Worm (Caenorhabditis elegans) whole organism, L3 larva: Measurements from ENCODE around the gene Y46G5A.38.

Experiments
- R02D3.7 ChIP-seq: fragments of 150-350 bp; optimal IDR thresholded peaks from 2 replicates; lab custom pipeline; 2014; ENCODE audit warnings: missing biosample characterization, missing genetic modification characterization
- ZK546.5 ChIP-seq: sonication (generic microtip); optimal IDR thresholded peaks from 2 replicates; lab custom pipeline; 2017; ENCODE audit warnings: missing biosample characterization, missing genetic modification characterization
- aly-2 ChIP-seq: fragments of 150-350 bp; optimal IDR thresholded peaks from 2 replicates; lab custom pipeline; 2014; ENCODE audit warnings: missing biosample characterization, missing genetic modification characterization
- ceh-9 ChIP-seq: sonication (generic microtip); optimal IDR thresholded peaks from 2 replicates; lab custom pipeline; 2018; ENCODE audit warnings: missing biosample characterization, missing genetic modification characterization
- daf-12 ChIP-seq: fragments of 150-350 bp; optimal IDR thresholded peaks from 2 replicates; lab custom pipeline; 2014; ENCODE audit warnings: missing biosample characterization, missing genetic modification reagents, missing genetic modification characterization
- elt-1 ChIP-seq: fragments of 150-350 bp; optimal IDR thresholded peaks from 2 replicates; lab custom pipeline; 2014; ENCODE audit warnings: missing biosample characterization, missing genetic modification characterization
- elt-2 ChIP-seq: sonication (generic microtip); optimal IDR thresholded peaks from 2 replicates; lab custom pipeline; 2016; ENCODE audit warnings: missing genetic modification reagents, mild to moderate bottlenecking, missing genetic modification characterization, missing compliant biosample characterization
- elt-3 ChIP-seq, 3 experiments: fragments of 150-350 bp in 1 of 3; sonication (generic microtip) in 2 of 3; optimal IDR thresholded peaks; 2 replicates in 2 of 3; 4 replicates in 1 of 3; lab custom pipeline; 2014 to 2017; ENCODE audit warnings: missing biosample characterization in 3 of 3, missing genetic modification characterization in 3 of 3
- eor-1 ChIP-seq, 2 experiments: fragments of 150-350 bp; optimal IDR thresholded peaks; 2 replicates each; lab custom pipeline; 2014 to 2018; ENCODE audit warnings: missing biosample characterization in 2 of 2, missing genetic modification characterization in 2 of 2
- fkh-2 ChIP-seq: fragments of 150-350 bp; optimal IDR thresholded peaks from 2 replicates; lab custom pipeline; 2014; ENCODE audit warnings: missing biosample characterization, missing genetic modification reagents, missing genetic modification characterization
- hmg-11 ChIP-seq: sonication (generic microtip); optimal IDR thresholded peaks from 2 replicates; lab custom pipeline; 2016; ENCODE audit warnings: missing genetic modification characterization, missing compliant biosample characterization
- jun-1 ChIP-seq: fragments of 150-350 bp; optimal IDR thresholded peaks from 2 replicates; lab custom pipeline; 2014; ENCODE audit warnings: missing biosample characterization, missing genetic modification reagents, missing genetic modification characterization
- lin-15B ChIP-seq: fragments of 150-350 bp; optimal IDR thresholded peaks from 2 replicates; lab custom pipeline; 2014; ENCODE audit warnings: missing biosample characterization, missing genetic modification characterization
- lin-39 ChIP-seq: fragments of 150-350 bp; optimal IDR thresholded peaks from 2 replicates; lab custom pipeline; 2018; ENCODE audit warnings: missing biosample characterization, missing genetic modification reagents, missing genetic modification characterization
- lsy-12 ChIP-seq: sonication (generic microtip); optimal IDR thresholded peaks from 2 replicates; lab custom pipeline; 2016; ENCODE audit warnings: mild to moderate bottlenecking, missing genetic modification characterization, missing compliant biosample characterization
- mml-1 ChIP-seq: fragments of 150-350 bp; sonication (generic microtip); optimal IDR thresholded peaks from 3 replicates; lab custom pipeline; 2014; ENCODE audit warnings: missing biosample characterization, missing genetic modification characterization
- nfya-1 ChIP-seq: sonication (generic microtip); optimal IDR thresholded peaks from 2 replicates; lab custom pipeline; 2017; ENCODE audit warnings: missing genetic modification characterization, mild to moderate bottlenecking, missing compliant biosample characterization, antibody characterized with exemption, moderate library complexity; ENCODE audit not compliant: insufficient read depth
- nhr-11 ChIP-seq: fragments of 150-350 bp; optimal IDR thresholded peaks from 2 replicates; lab custom pipeline; 2014; ENCODE audit warnings: missing biosample characterization, missing genetic modification characterization
- nhr-23 ChIP-seq: fragments of 150-350 bp; optimal IDR thresholded peaks from 2 replicates; lab custom pipeline; 2014; ENCODE audit warnings: missing biosample characterization, missing genetic modification reagents, missing genetic modification characterization
- nhr-237 ChIP-seq: fragments of 150-350 bp; optimal IDR thresholded peaks from 2 replicates; lab custom pipeline; 2014; ENCODE audit warnings: missing biosample characterization, missing genetic modification characterization
- nhr-25 ChIP-seq: sonication (generic microtip); optimal IDR thresholded peaks from 2 replicates; lab custom pipeline; 2017; ENCODE audit warnings: missing biosample characterization, missing genetic modification characterization
- nhr-43 ChIP-seq: sonication (generic microtip); optimal IDR thresholded peaks from 2 replicates; lab custom pipeline; 2016; ENCODE audit warnings: mild to moderate bottlenecking, missing genetic modification characterization, missing compliant biosample characterization; ENCODE audit not compliant: poor library complexity, severe bottlenecking
- nhr-76 ChIP-seq: fragments of 150-350 bp; sonication (generic microtip); optimal IDR thresholded peaks from 5 replicates; lab custom pipeline; 2014; ENCODE audit warnings: missing biosample characterization, missing genetic modification characterization
- nhr-77 ChIP-seq: fragments of 150-350 bp; optimal IDR thresholded peaks from 2 replicates; lab custom pipeline; 2014; ENCODE audit warnings: missing biosample characterization, missing genetic modification characterization
- pha-4 ChIP-seq: fragments of 150-350 bp; optimal IDR thresholded peaks from 2 replicates; lab custom pipeline; 2014; ENCODE audit warnings: missing biosample characterization, missing genetic modification reagents, missing genetic modification characterization
- pqm-1 ChIP-seq: fragments of 150-350 bp; optimal IDR thresholded peaks from 2 replicates; lab custom pipeline; 2017; ENCODE audit warnings: missing biosample characterization, missing genetic modification characterization, inconsistent platforms
- sea-2 ChIP-seq: fragments of 150-350 bp; sonication (generic microtip); optimal IDR thresholded peaks from 4 replicates; lab custom pipeline; 2014; ENCODE audit warnings: missing biosample characterization, missing genetic modification reagents, missing genetic modification characterization
- snpc-4 ChIP-seq: fragments of 150-350 bp; optimal IDR thresholded peaks from 2 replicates; lab custom pipeline; 2014; ENCODE audit warnings: missing biosample characterization, missing genetic modification characterization
- tbx-2 ChIP-seq: sonication (generic microtip); optimal IDR thresholded peaks from 2 replicates; lab custom pipeline; 2016; ENCODE audit warnings: mild to moderate bottlenecking, missing genetic modification characterization, missing compliant biosample characterization
- unc-39 ChIP-seq: sonication (generic microtip); optimal IDR thresholded peaks from 4 replicates; lab custom pipeline; 2017; ENCODE audit warnings: missing biosample characterization, missing genetic modification characterization
- unc-62 ChIP-seq: fragments of 150-350 bp; sonication (generic microtip); optimal IDR thresholded peaks from 4 replicates; lab custom pipeline; 2014; ENCODE audit warnings: missing biosample characterization, missing genetic modification reagents, missing genetic modification characterization
- zag-1 ChIP-seq: fragments of 150-350 bp; optimal IDR thresholded peaks from 2 replicates; lab custom pipeline; 2014; ENCODE audit warnings: missing biosample characterization, missing genetic modification characterization
- ztf-11 ChIP-seq: fragments of 150-350 bp; optimal IDR thresholded peaks from 2 replicates; lab custom pipeline; 2014; ENCODE audit warnings: missing biosample characterization, missing genetic modification characterization

Gene Y46G5A.38

DNA sequence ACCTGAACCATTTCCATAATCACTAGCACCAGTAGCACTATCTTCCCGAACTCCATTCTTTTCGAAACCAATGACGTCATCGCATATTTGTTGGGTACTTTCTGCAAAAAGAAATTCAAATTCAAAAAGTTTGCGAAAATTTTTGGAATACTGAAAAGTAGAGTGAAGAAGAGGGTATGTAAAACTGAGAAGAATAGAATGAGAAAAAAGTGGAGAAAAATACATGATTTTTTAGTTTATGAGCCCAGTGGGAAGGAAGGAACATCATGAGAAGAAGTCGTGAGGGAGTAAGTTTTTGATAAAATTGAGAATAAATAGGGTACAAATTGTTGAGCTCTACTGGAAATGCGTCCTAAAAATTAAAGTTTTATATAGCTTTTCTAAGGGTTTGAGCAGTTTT lies 13.2 kb downstream of the Y46G5A.38 start, which contains the start of gene lgc-35:
lgc-35 (minus strand) TSS at position 101 of the 400 bp plus-strand sequence.
- no peak for TF ChIP-seq R02D3.7 (tag; lab: Kevin White, UChicago)
- no peak for TF ChIP-seq tbx-2 (tag; lab: Kevin White, UChicago)
- no peak for TF ChIP-seq ztf-11 (tag; lab: Kevin White, UChicago)
- no peak for TF ChIP-seq elt-3 (tag; optimal IDR thresholded peaks at IDR 0.05; lab: Kevin White, UChicago)

DNA sequence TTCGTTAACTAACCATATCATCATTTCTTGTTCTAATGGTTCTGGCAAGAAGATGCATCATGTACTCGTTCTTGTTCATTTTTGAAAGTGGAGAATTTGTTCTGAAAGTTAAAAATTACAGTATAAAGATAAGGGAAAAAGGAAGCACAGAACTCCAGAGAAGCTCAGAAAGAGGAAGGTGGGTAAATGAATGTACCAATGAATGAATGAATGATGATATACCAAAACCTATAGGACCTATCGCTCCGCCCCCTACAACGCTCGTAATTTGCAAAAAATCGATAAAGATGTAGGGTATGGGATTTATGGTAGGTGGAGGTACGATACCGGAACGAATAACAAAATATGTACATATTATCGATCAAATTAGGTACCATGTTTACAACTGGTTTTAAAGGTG lies 20.9 kb downstream of the Y46G5A.38 start, which contains the start of gene pes-10:
pes-10 (minus strand) TSS at position 101 of the 400 bp plus-strand sequence.
- no peak for TF ChIP-seq lin-39 (tag; lab: Kevin White, UChicago)

ce11 chrII:12850129-12850528 lies 23.3 kb downstream of the Y46G5A.38 start, which contains the start of gene Y46G5A.28:
Y46G5A.28 (plus strand) TSS chrII:12850429.
- no peak for TF ChIP-seq fkh-2 (tag; lab: Kevin White, UChicago)
- no peak for TF ChIP-seq lin-39 (tag; lab: Kevin White, UChicago)
- no peak for TF ChIP-seq nhr-77
- TF ChIP-seq snpc-4 (tag; lab: Kevin White, UChicago) = no peak
- TF ChIP-seq nhr-76 = no peak
- no peak for TF ChIP-seq unc-62 (GFP tag; lab: Kevin White, UChicago)
- TF ChIP-seq aly-2 (tag; lab: Kevin White, UChicago) = no peak
- TF ChIP-seq lin-15B (tag; lab: Kevin White, UChicago) = no peak
- TF ChIP-seq hmg-11 (tag; lab: Kevin White, UChicago) = no peak
- TF ChIP-seq nhr-11 (tag; lab: Kevin White, UChicago) = no peak
- no peak for TF ChIP-seq elt-1 (tag; lab: Kevin White, UChicago)
- TF ChIP-seq pqm-1 (tag; lab: Kevin White, UChicago) = no peak

ce11 chrII:12855900-12856299 lies 29.0 kb downstream of the Y46G5A.38 start, which contains the start of gene Y46G5A.29:
Y46G5A.29 (plus strand) TSS chrII:12856200.
- no peak for TF ChIP-seq sea-2 (GFP tag; lab: Kevin White, UChicago)
- no peak for TF ChIP-seq ZK546.5 (tag; lab: Kevin White, UChicago)
- no peak for TF ChIP-seq pha-4 (tag; lab: Kevin White, UChicago)
- no peak for TF ChIP-seq daf-12 (tag; lab: Kevin White, UChicago)
- TF ChIP-seq elt-2 (tag; lab: Kevin White, UChicago) = no peak
- TF ChIP-seq nhr-11 (tag; lab: Kevin White, UChicago) = no peak
- no peak for TF ChIP-seq R02D3.7 (tag; lab: Kevin White, UChicago)
- no peak for TF ChIP-seq pqm-1 (tag; lab: Kevin White, UChicago)
- no peak for TF ChIP-seq eor-1 (tag; optimal IDR thresholded peaks at IDR 0.05; lab: Kevin White, UChicago)
- no peak for TF ChIP-seq mml-1
- TF ChIP-seq ceh-9 = no peak
- no peak for TF ChIP-seq nhr-23 (tag; lab: Kevin White, UChicago)
- TF ChIP-seq nfya-1 (tag; lab: Kevin White, UChicago) = no peak
- no peak for TF ChIP-seq nhr-76
- TF ChIP-seq unc-39 (tag; lab: Kevin White, UChicago) = no peak
- no peak for TF ChIP-seq nhr-237 (tag; lab: Kevin White, UChicago)
- TF ChIP-seq nhr-43 (tag; lab: Kevin White, UChicago) = no peak
- no peak for TF ChIP-seq lsy-12 (tag; lab: Kevin White, UChicago)

- no peak for TF ChIP-seq aly-2 (tag; lab: Kevin White, UChicago)
- TF ChIP-seq ztf-11 (tag; lab: Kevin White, UChicago) = no peak
- no peak for TF ChIP-seq unc-39 (tag; lab: Kevin White, UChicago)
- TF ChIP-seq jun-1 (tag; lab: Kevin White, UChicago) = no peak
- no peak for TF ChIP-seq zag-1 (tag; lab: Kevin White, UChicago)
- no peak for TF ChIP-seq nhr-23 (tag; lab: Kevin White, UChicago)
- TF ChIP-seq nhr-25 (tag; lab: Kevin White, UChicago) = no peak
- no peak for TF ChIP-seq sea-2 (GFP tag; lab: Kevin White, UChicago)
- no peak for TF ChIP-seq ZK546.5 (tag; lab: Kevin White, UChicago)
- TF ChIP-seq tbx-2 (tag; lab: Kevin White, UChicago) = no peak
These were observed 38.8 kb downstream of the Y46G5A.38 start, which contains the start of gene snf-5 for ce11 chrII:12865604-12866003. snf-5 (minus strand) TSS chrII:12865785.
